Fruit fly (Drosophila melanogaster) whole organism, embryonic: ENCODE data around the gene bun.
A peak's percentile ranks its signal among the peaks of the same experiment; 100 is the strongest.

ENCODE experiments used
- Antp ChIP-seq: fragments of 200-800 bp; sonication (Bioruptor generic); optimal IDR thresholded peaks from 3 replicates; lab custom pipeline; 2016; ENCODE audit warnings: missing biosample characterization, missing genetic modification characterization
- Awh ChIP-seq: fragments of 200-800 bp; sonication (Bioruptor generic); IDR thresholded peaks from 2 replicates; pipeline ENCODE4, ENCODE4 v1.3.6; 2022; ENCODE audit warnings: missing biosample characterization, missing genetic modification characterization
- CG11247 ChIP-seq: fragments of 200-800 bp; sonication (Bioruptor generic); IDR thresholded peaks from 2 replicates; pipeline ENCODE4 v1.3.6; 2022; ENCODE audit warnings: missing biosample characterization, missing genetic modification characterization
- CG11398 ChIP-seq: fragments of 200-800 bp; sonication (Bioruptor generic); optimal IDR thresholded peaks from 2 replicates; lab custom pipeline; 2016; ENCODE audit warnings: missing biosample characterization, missing genetic modification characterization
- CG14965 ChIP-seq: fragments of 200-800 bp; sonication (Bioruptor generic); optimal IDR thresholded peaks from 2 replicates; lab custom pipeline; 2016; ENCODE audit warnings: missing biosample characterization, missing genetic modification characterization, borderline replicate concordance
- CG15011 ChIP-seq: fragments of 200-800 bp; sonication (Bioruptor generic); optimal IDR thresholded peaks from 3 replicates; lab custom pipeline; 2018; ENCODE audit warnings: missing biosample characterization, mild to moderate bottlenecking, missing genetic modification characterization
- CG15073 ChIP-seq: fragments of 200-800 bp; sonication (Bioruptor generic); optimal IDR thresholded peaks from 2 replicates; lab custom pipeline; 2016; ENCODE audit warnings: missing biosample characterization, missing genetic modification characterization
- CG1603 ChIP-seq: fragments of 200-800 bp; sonication (Bioruptor generic); optimal IDR thresholded peaks from 2 replicates; lab custom pipeline; 2019; ENCODE audit warnings: missing biosample characterization, mild to moderate bottlenecking, missing genetic modification characterization, moderate library complexity
- CG17385 ChIP-seq: fragments of 200-800 bp; sonication (Bioruptor generic); optimal IDR thresholded peaks from 3 replicates; lab custom pipeline; 2018; ENCODE audit warnings: missing biosample characterization, mild to moderate bottlenecking, missing genetic modification characterization
- CG2712 ChIP-seq: fragments of 200-800 bp; optimal IDR thresholded peaks from 3 replicates; lab custom pipeline; 2019; ENCODE audit warnings: missing biosample characterization, mild to moderate bottlenecking, missing genetic modification characterization, moderate library complexity
- CG31224 ChIP-seq: fragments of 200-800 bp; sonication (Bioruptor generic); IDR thresholded peaks from 2 replicates; pipeline ENCODE4 v1.3.6; 2022; ENCODE audit warnings: missing biosample characterization, missing genetic modification characterization
- CG3407 ChIP-seq: fragments of 200-800 bp; sonication (Bioruptor generic); optimal IDR thresholded peaks from 2 replicates; lab custom pipeline; 2018; ENCODE audit warnings: missing biosample characterization, mild to moderate bottlenecking, missing genetic modification characterization
- CG3838 ChIP-seq: fragments of 200-800 bp; sonication (Bioruptor generic); optimal IDR thresholded peaks from 3 replicates; lab custom pipeline; 2016; ENCODE audit warnings: missing biosample characterization, missing genetic modification characterization
- CG3995 ChIP-seq: fragments of 200-800 bp; sonication (Bioruptor generic); optimal IDR thresholded peaks from 3 replicates; lab custom pipeline; 2016; ENCODE audit warnings: missing biosample characterization, missing genetic modification characterization
- CG5180 ChIP-seq: fragments of 200-800 bp; sonication (Bioruptor generic); optimal IDR thresholded peaks from 3 replicates; lab custom pipeline; 2017; ENCODE audit warnings: missing biosample characterization, missing genetic modification characterization, mild to moderate bottlenecking, moderate library complexity, missing genetic modification reagents
- CG6683 ChIP-seq: fragments of 200-800 bp; sonication (Bioruptor generic); optimal IDR thresholded peaks from 2 replicates; lab custom pipeline; 2017; ENCODE audit warnings: missing biosample characterization, mild to moderate bottlenecking, missing genetic modification characterization, missing genetic modification reagents
- CG6854 ChIP-seq: fragments of 200-800 bp; sonication (Bioruptor generic); optimal IDR thresholded peaks from 3 replicates; lab custom pipeline; 2017; ENCODE audit warnings: missing biosample characterization, mild to moderate bottlenecking, missing genetic modification characterization
- CG7786 ChIP-seq: fragments of 200-800 bp; sonication (Bioruptor generic); optimal IDR thresholded peaks from 2 replicates; lab custom pipeline; 2016; ENCODE audit warnings: missing biosample characterization, missing genetic modification characterization
- CG8089 ChIP-seq: fragments of 200-800 bp; sonication (Bioruptor generic); optimal IDR thresholded peaks from 3 replicates; lab custom pipeline; 2016; ENCODE audit warnings: missing biosample characterization, missing genetic modification characterization
- CG8290 ChIP-seq, 3 experiments: fragments of 200-800 bp; sonication (Bioruptor generic); optimal IDR thresholded peaks; 2 replicates each; lab custom pipeline; 2016 to 2019; ENCODE audit warnings: missing biosample characterization in 3 of 3, missing genetic modification characterization in 3 of 3, mild to moderate bottlenecking in 2 of 3, moderate library complexity in 1 of 3
- CG8359 ChIP-seq: fragments of 200-800 bp; sonication (Bioruptor generic); optimal IDR thresholded peaks from 2 replicates; lab custom pipeline; 2017; ENCODE audit warnings: missing biosample characterization, mild to moderate bottlenecking, missing genetic modification characterization, borderline replicate concordance
- CG9932 ChIP-seq: fragments of 200-800 bp; sonication (Bioruptor generic); IDR thresholded peaks from 2 replicates; pipeline ENCODE4 v1.3.6; 2022; ENCODE audit warnings: missing biosample characterization, missing genetic modification characterization
- Chrac-16 ChIP-seq: fragments of 200-800 bp; sonication (Bioruptor generic); optimal IDR thresholded peaks from 3 replicates; lab custom pipeline; 2016; ENCODE audit warnings: missing biosample characterization, missing genetic modification characterization
- D19B ChIP-seq: fragments of 200-800 bp; sonication (Bioruptor generic); optimal IDR thresholded peaks from 2 replicates; lab custom pipeline; 2017; ENCODE audit warnings: missing biosample characterization, mild to moderate bottlenecking, missing genetic modification characterization
- Dp ChIP-seq: fragments of 200-800 bp; sonication (Bioruptor generic); optimal IDR thresholded peaks from 2 replicates; lab custom pipeline; 2018; ENCODE audit warnings: missing biosample characterization, mild to moderate bottlenecking, missing genetic modification characterization, moderate library complexity
- HmgD ChIP-seq: fragments of 200-800 bp; sonication (Bioruptor generic); optimal IDR thresholded peaks from 3 replicates; lab custom pipeline; 2016; ENCODE audit warnings: missing biosample characterization, missing genetic modification characterization
- Hr3 ChIP-seq: fragments of 200-800 bp; sonication (Bioruptor generic); optimal IDR thresholded peaks from 3 replicates; lab custom pipeline; 2016; ENCODE audit warnings: missing biosample characterization, missing genetic modification characterization
- Rx ChIP-seq: fragments of 200-800 bp; sonication (Bioruptor generic); IDR thresholded peaks from 2 replicates; pipeline ENCODE4 v1.3.6; 2022; ENCODE audit warnings: missing biosample characterization, missing genetic modification characterization
- Sox100B ChIP-seq: fragments of 200-800 bp; sonication (Bioruptor generic); optimal IDR thresholded peaks from 3 replicates; lab custom pipeline; 2018; ENCODE audit warnings: missing biosample characterization, mild to moderate bottlenecking, missing genetic modification characterization
- Xrp1 ChIP-seq: fragments of 200-800 bp; sonication (Bioruptor generic); IDR thresholded peaks from 2 replicates; pipeline ENCODE4 v1.3.6; 2022; ENCODE audit warnings: missing biosample characterization, missing genetic modification characterization
- ab ChIP-seq: fragments of 200-800 bp; sonication (Bioruptor generic); optimal IDR thresholded peaks from 2 replicates; lab custom pipeline; 2016; ENCODE audit warnings: missing biosample characterization, missing genetic modification characterization
- amos ChIP-seq: fragments of 200-800 bp; sonication (Bioruptor generic); IDR thresholded peaks from 2 replicates; pipeline ENCODE4 v1.3.6; 2022; ENCODE audit warnings: missing biosample characterization, missing genetic modification characterization; ENCODE audit not compliant: partially characterized antibody
- ap ChIP-seq: fragments of 200-800 bp; sonication (Bioruptor generic); IDR thresholded peaks from 2 replicates; pipeline ENCODE4 v1.3.6; 2022; ENCODE audit warnings: missing biosample characterization, missing genetic modification characterization
- cg ChIP-seq: fragments of 200-800 bp; sonication (Bioruptor generic); optimal IDR thresholded peaks from 3 replicates; lab custom pipeline; 2019; ENCODE audit warnings: missing biosample characterization, mild to moderate bottlenecking, missing genetic modification characterization, moderate library complexity
- chm ChIP-seq: fragments of 200-800 bp; sonication (Bioruptor generic); IDR thresholded peaks from 2 replicates; pipeline ENCODE4 v1.3.6; 2022; ENCODE audit warnings: missing biosample characterization, missing genetic modification characterization
- danr ChIP-seq: fragments of 200-800 bp; sonication (Bioruptor generic); IDR thresholded peaks from 2 replicates; pipeline ENCODE4 v1.3.6; 2022; ENCODE audit warnings: missing biosample characterization, missing genetic modification characterization
- dpn ChIP-seq, 2 experiments: fragments of 200-800 bp; sonication (Bioruptor generic); optimal IDR thresholded peaks; 3 replicates each; lab custom pipeline; 2016; ENCODE audit warnings: missing biosample characterization in 2 of 2, missing genetic modification characterization in 2 of 2
- ems ChIP-seq: fragments of 200-800 bp; sonication (Bioruptor generic); optimal IDR thresholded peaks from 3 replicates; lab custom pipeline; 2016; ENCODE audit warnings: missing biosample characterization, missing genetic modification characterization
- exex ChIP-seq: fragments of 200-800 bp; sonication (Bioruptor generic); optimal IDR thresholded peaks from 4 replicates; lab custom pipeline; 2018; ENCODE audit warnings: missing biosample characterization, mild to moderate bottlenecking, missing genetic modification characterization, moderate library complexity
- grau ChIP-seq: fragments of 200-800 bp; optimal IDR thresholded peaks from 3 replicates; lab custom pipeline; 2019; ENCODE audit warnings: missing biosample characterization, mild to moderate bottlenecking, missing genetic modification characterization, moderate library complexity
- gsb ChIP-seq: fragments of 200-800 bp; sonication (Bioruptor generic); IDR thresholded peaks from 2 replicates; pipeline ENCODE4 v1.3.6; 2022; ENCODE audit warnings: missing biosample characterization, missing genetic modification characterization
- gsb-n ChIP-seq: fragments of 200-800 bp; sonication (Bioruptor generic); optimal IDR thresholded peaks from 3 replicates; lab custom pipeline; 2018; ENCODE audit warnings: missing biosample characterization, mild to moderate bottlenecking, missing genetic modification characterization
- jing ChIP-seq: fragments of 200-800 bp; sonication (Bioruptor generic); optimal IDR thresholded peaks from 2 replicates; lab custom pipeline; 2018; ENCODE audit warnings: missing biosample characterization, mild to moderate bottlenecking, missing genetic modification characterization
- ken ChIP-seq: fragments of 200-800 bp; sonication (Bioruptor generic); IDR thresholded peaks from 3 replicates; pipeline ENCODE4 v1.3.6; 2022; ENCODE audit warnings: missing biosample characterization, missing genetic modification characterization
- kni ChIP-seq: fragments of 200-800 bp; sonication (Bioruptor generic); optimal IDR thresholded peaks from 3 replicates; lab custom pipeline; 2017; ENCODE audit warnings: mild to moderate bottlenecking, missing biosample characterization, missing genetic modification reagents, missing genetic modification characterization
- maf-S ChIP-seq: fragments of 200-800 bp; sonication (Bioruptor generic); optimal IDR thresholded peaks from 2 replicates; lab custom pipeline; 2016; ENCODE audit warnings: missing biosample characterization, missing genetic modification characterization
- onecut ChIP-seq: fragments of 200-800 bp; sonication (Bioruptor generic); IDR thresholded peaks from 2 replicates; pipeline ENCODE4 v1.3.6; 2022; ENCODE audit warnings: missing biosample characterization, missing genetic modification characterization
- run ChIP-seq: fragments of 200-800 bp; sonication (Bioruptor generic); optimal IDR thresholded peaks from 3 replicates; lab custom pipeline; 2018; ENCODE audit warnings: missing biosample characterization, mild to moderate bottlenecking, missing genetic modification characterization
- sc ChIP-seq, 3 experiments: fragments of >200 bp in 2 of 3; fragments of 200-800 bp in 1 of 3; sonication (Bioruptor generic) in 1 of 3; optimal IDR thresholded peaks; 2 replicates in 2 of 3; 3 replicates in 1 of 3; lab custom pipeline; 2017; ENCODE audit warnings: mild to moderate bottlenecking in 1 of 3, missing biosample characterization in 1 of 3, missing genetic modification characterization in 1 of 3, missing genetic modification reagents in 1 of 3
- slp2 ChIP-seq: fragments of 200-800 bp; sonication (Bioruptor generic); optimal IDR thresholded peaks from 2 replicates; lab custom pipeline; 2016; ENCODE audit warnings: missing biosample characterization, missing genetic modification characterization
- unc-4 ChIP-seq: fragments of 200-800 bp; sonication (Bioruptor generic); IDR thresholded peaks from 2 replicates; pipeline ENCODE4 v1.3.6; 2022; ENCODE audit warnings: missing biosample characterization, missing genetic modification characterization; ENCODE audit not compliant: partially characterized antibody

bun gene

dm6 chr2L:12475308-12475707, 71.1 kb downstream of the bun start (continued):
- TF ChIP-seq Rx (GFP tag; lab: Robert Waterston, UW) (no peak), CG6683 (GFP tag; lab: Kevin White, UChicago) (peak; percentile 5), onecut (GFP tag; lab: Robert Waterston, UW) (no peak), ken (GFP tag; lab: Robert Waterston, UW) (no peak), sc (optimal IDR thresholded peaks at IDR 0.05; lab: Kevin White, UChicago) (no peak), sc (GFP tag; optimal IDR thresholded peaks at IDR 0.05; lab: Kevin White, UChicago) (no peak), ems (no peak), Dp (no peak), Awh (GFP tag; lab: Robert Waterston, UW) (no peak), CG31224 (peak; percentile 91), kni (GFP tag; lab: Kevin White, UChicago) (no peak), CG8089 (GFP tag; lab: Kevin White, UChicago) (no peak), grau (tag; lab: Kevin White, UChicago) (peak; percentile 24), CG15011 (GFP tag; lab: Kevin White, UChicago) (peak; percentile 18), chm (GFP tag; lab: Robert Waterston, UW) (peak; percentile 27; the same call in 1 of the 2 replicates), Sox100B (GFP tag; lab: Kevin White, UChicago) (peak; percentile 9), CG3995 (no peak), Chrac-16 (GFP tag; lab: Kevin White, UChicago) (no peak), CG2712 (no peak), Xrp1 (GFP tag; lab: Robert Waterston, UW) (0 out of 2 replicates have a peak, but pooled peaks have one; percentile 21), CG9932 (no peak), ap (GFP tag; lab: Robert Waterston, UW) (no peak), CG8290 (GFP tag; optimal IDR thresholded peaks at IDR 0.05; lab: Kevin White, UChicago) (no peak), CG8290 (tag; optimal IDR thresholded peaks at IDR 0.05; lab: Kevin White, UChicago) (peak in 1 of 2 experiments; percentile 64), jing (no peak), CG3838 (GFP tag; lab: Kevin White, UChicago) (no peak), CG8359 (GFP tag; lab: Kevin White, UChicago) (no peak), gsb (GFP tag; lab: Robert Waterston, UW) (no peak), danr (GFP tag; lab: Robert Waterston, UW) (no peak), cg (GFP tag; lab: Kevin White, UChicago) (no peak), amos (GFP tag; lab: Robert Waterston, UW) (no peak), slp2 (GFP tag; lab: Kevin White, UChicago) (no peak), Hr3 (GFP tag; lab: Kevin White, UChicago) (no peak), CG15073 (GFP tag; lab: Kevin White, UChicago) (no peak), CG11398 (GFP tag; lab: Kevin White, UChicago) (peak; percentile 17), unc-4 (no peak), run (tag; lab: Kevin White, UChicago) (no peak), CG7786 (GFP tag; lab: Kevin White, UChicago) (no peak), D19B (GFP tag; lab: Kevin White, UChicago) (no peak), Antp (GFP tag; lab: Kevin White, UChicago) (no peak), gsb-n (tag; lab: Kevin White, UChicago) (no peak), CG14965 (GFP tag; lab: Kevin White, UChicago) (no peak), exex (tag; lab: Kevin White, UChicago) (peak; percentile 79), CG5180 (GFP tag; lab: Kevin White, UChicago) (no peak), ab (no peak), HmgD (GFP tag; lab: Kevin White, UChicago) (no peak), CG6854 (GFP tag; lab: Kevin White, UChicago) (no peak), CG3407 (GFP tag; lab: Kevin White, UChicago) (peak; percentile 11), CG1603 (tag; lab: Kevin White, UChicago) (no peak), dpn (GFP tag; optimal IDR thresholded peaks at IDR 0.05; lab: Kevin White, UChicago) (no peak), CG17385 (GFP tag; lab: Kevin White, UChicago) (peak; percentile 38), CG11247 (GFP tag; lab: Robert Waterston, UW) (no peak), maf-S (no peak)
